Worm (Caenorhabditis elegans): ENCODE data around the gene Y57G11C.1131.
"Not testable (repeated sequence)": the region's sequence is repeated elsewhere in the genome, so short reads cannot be mapped to it uniquely, and the experiment has no call there.

Y57G11C.1131 gene

DNA sequence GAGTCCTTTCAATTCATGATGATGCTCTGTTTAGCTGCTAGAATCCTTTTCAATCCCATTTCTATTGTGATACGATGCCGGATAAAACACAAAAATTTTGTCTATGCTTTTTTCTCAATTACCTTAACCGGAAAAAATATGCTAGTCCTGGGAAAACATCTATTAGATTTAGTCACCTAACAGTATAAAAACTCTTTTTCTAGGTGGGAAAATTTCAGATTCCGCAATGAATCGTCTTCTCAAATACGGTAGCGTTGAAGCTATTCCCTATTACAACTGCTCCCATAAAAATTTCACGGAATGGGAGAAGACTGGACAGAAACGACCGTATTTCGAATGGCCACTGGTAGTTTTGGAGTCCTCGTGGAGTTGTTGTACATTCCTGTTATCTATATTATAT is 3.4 kb upstream of the Y57G11C.1131 start, which contains the start of gene Y57G11C.28:
Gene Y57G11C.28 (plus strand): TSS at position 301 of the 400 bp plus-strand sequence.
- TF ChIP-seq C38D4.7 (GFP tag; optimal IDR thresholded peaks at IDR 0.05): no peak
- no peak for TF ChIP-seq unc-55 (GFP tag; optimal IDR thresholded peaks at IDR 0.05)
- no peak for TF ChIP-seq che-1 (tag; optimal IDR thresholded peaks at IDR 0.05)
- no peak for TF ChIP-seq pag-3 (tag; optimal IDR thresholded peaks at IDR 0.05; ENCODE audit: borderline replicate concordance)
- no peak for TF ChIP-seq eyg-1 (tag; optimal IDR thresholded peaks at IDR 0.05)
- TF ChIP-seq dmd-4 (tag; optimal IDR thresholded peaks at IDR 0.05; ENCODE audit: borderline replicate concordance): no peak
- no peak for TF ChIP-seq fkh-6 (tag; optimal IDR thresholded peaks at IDR 0.05)
- no peak for TF ChIP-seq ceh-22 (tag; optimal IDR thresholded peaks at IDR 0.05)
- no peak for TF ChIP-seq syd-9 (tag; optimal IDR thresholded peaks at IDR 0.05)
- no peak for TF ChIP-seq ztf-16 (tag; optimal IDR thresholded peaks at IDR 0.05)
- no peak for TF ChIP-seq rnt-1 (tag; optimal IDR thresholded peaks at IDR 0.05)
- TF ChIP-seq dve-1 (tag; optimal IDR thresholded peaks at IDR 0.05): no peak
- TF ChIP-seq hlh-6 (tag; optimal IDR thresholded peaks at IDR 0.05): no peak
- no peak for TF ChIP-seq K02D7.2 (tag; optimal IDR thresholded peaks at IDR 0.05)

- no peak for TF ChIP-seq pag-3 (tag; optimal IDR thresholded peaks at IDR 0.05; ENCODE audit: borderline replicate concordance)
- no peak for TF ChIP-seq dmd-4 (tag; optimal IDR thresholded peaks at IDR 0.05; ENCODE audit: borderline replicate concordance)
- no peak for TF ChIP-seq F13H6.1 (tag; optimal IDR thresholded peaks at IDR 0.05)
- TF ChIP-seq unc-86 (tag; optimal IDR thresholded peaks at IDR 0.05): no peak
- TF ChIP-seq elt-2 (tag; optimal IDR thresholded peaks at IDR 0.05): no peak
- TF ChIP-seq T23F11.4 (GFP tag; optimal IDR thresholded peaks at IDR 0.05): no peak
- no peak for TF ChIP-seq eyg-1 (tag; optimal IDR thresholded peaks at IDR 0.05)
- TF ChIP-seq npax-4 (tag; optimal IDR thresholded peaks at IDR 0.05): no peak
- TF ChIP-seq hlh-8 (tag; optimal IDR thresholded peaks at IDR 0.05): no peak
- no peak for TF ChIP-seq C08G9.2 (tag; optimal IDR thresholded peaks at IDR 0.05)
Measured at ce11 chrIV:14937017-14937416, 4.2 kb downstream of the Y57G11C.1131 start, which contains the start of gene Y57G11C.1144. TSS of gene Y57G11C.1144 (plus strand) at chrIV:14937317.

- TF ChIP-seq odd-2, eyg-1, K02D7.2 (tag; optimal IDR thresholded peaks at IDR 0.05): not testable (repeated sequence)
Measured at ce11 chrIV:14938596-14938995, 5.8 kb downstream of the Y57G11C.1131 start, which contains the start of gene Y57G11C.30. TSS of gene Y57G11C.30 (plus strand) at chrIV:14938896.

DNA sequence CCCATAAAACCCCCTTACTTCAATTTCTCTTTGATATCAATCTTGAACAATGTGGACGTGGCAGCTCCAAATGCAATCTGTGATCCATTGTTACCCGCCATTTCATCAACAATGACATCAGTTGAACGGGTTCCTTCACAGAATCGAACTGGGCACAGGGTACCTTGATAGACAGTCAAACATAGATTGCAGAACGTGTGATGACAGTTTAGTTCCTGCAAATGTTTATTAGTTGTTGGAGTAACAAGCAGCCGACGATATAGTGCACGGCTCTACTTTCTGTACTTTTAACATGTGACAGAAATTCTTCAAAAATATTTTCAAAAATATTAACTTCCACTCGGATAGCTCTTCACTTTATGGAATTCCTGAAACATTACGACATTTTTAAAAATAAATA is 11.5 kb downstream of the Y57G11C.1131 start, which contains the start of gene Y57G11C.48:
Gene Y57G11C.48 (minus strand): TSS at position 101 of the 400 bp plus-strand sequence.
- TF ChIP-seq zip-5 (tag; optimal IDR thresholded peaks at IDR 0.05) (no peak), C38D4.7 (GFP tag; optimal IDR thresholded peaks at IDR 0.05) (no peak), F13H6.1 (tag; optimal IDR thresholded peaks at IDR 0.05) (no peak), ceh-9 (tag; optimal IDR thresholded peaks at IDR 0.05) (no peak), ceh-34 (tag; optimal IDR thresholded peaks at IDR 0.05) (no peak), nhr-232 (tag; optimal IDR thresholded peaks at IDR 0.05) (no peak), ceh-48 (tag; optimal IDR thresholded peaks at IDR 0.05) (no peak), pax-1 (tag; optimal IDR thresholded peaks at IDR 0.05) (no peak), eyg-1 (tag; optimal IDR thresholded peaks at IDR 0.05) (no peak), ceh-45 (GFP tag; IDR thresholded peaks at IDR 0.05) (no peak), hlh-6 (tag; optimal IDR thresholded peaks at IDR 0.05) (no peak)

ce11 chrIV:14949048-14949447 is 16.3 kb downstream of the Y57G11C.1131 start:
- TF ChIP-seq fkh-6 (tag; optimal IDR thresholded peaks at IDR 0.05) (no peak), npax-4 (tag; optimal IDR thresholded peaks at IDR 0.05) (no peak), tbx-7 (tag; optimal IDR thresholded peaks at IDR 0.05) (no peak), fkh-10 (GFP tag; optimal IDR thresholded peaks at IDR 0.05) (no peak), C38D4.7 (GFP tag; optimal IDR thresholded peaks at IDR 0.05) (no peak), pha-2 (tag; optimal IDR thresholded peaks at IDR 0.05) (no peak), ceh-48 (tag; optimal IDR thresholded peaks at IDR 0.05) (no peak), elt-4 (tag; optimal IDR thresholded peaks at IDR 0.05) (no peak), lim-6 (tag; optimal IDR thresholded peaks at IDR 0.05) (no peak), K02D7.2 (tag; optimal IDR thresholded peaks at IDR 0.05) (no peak), hlh-30 (tag; optimal IDR thresholded peaks at IDR 0.05; ENCODE audit: insufficient read depth) (no peak)

All from whole organism, late embryonic.